Fruit fly (Drosophila melanogaster) whole organism, embryonic: ENCODE data around the gene Wnt6.

Experiments used
- Abd-B ChIP-seq: fragments of 200-800 bp; sonication (Bioruptor generic); optimal IDR thresholded peaks from 2 replicates; lab custom pipeline; 2018; ENCODE audit warnings: missing biosample characterization, mild to moderate bottlenecking, missing genetic modification characterization, moderate library complexity
- Adf1 ChIP-seq: fragments of 200-800 bp; sonication (Bioruptor generic); IDR thresholded peaks from 2 replicates; pipeline ENCODE4 v1.3.6; 2022; ENCODE audit warnings: missing biosample characterization, missing genetic modification characterization
- Awh ChIP-seq: fragments of 200-800 bp; sonication (Bioruptor generic); IDR thresholded peaks from 2 replicates; pipeline ENCODE4, ENCODE4 v1.3.6; 2022; ENCODE audit warnings: missing biosample characterization, missing genetic modification characterization
- BEAF-32 ChIP-seq: fragments of 200-800 bp; sonication (Bioruptor generic); optimal IDR thresholded peaks from 3 replicates; lab custom pipeline; 2017; ENCODE audit warnings: missing biosample characterization, missing genetic modification characterization, mild to moderate bottlenecking, moderate library complexity, missing genetic modification reagents
- CG10147 ChIP-seq: fragments of 200-800 bp; sonication (Bioruptor generic); optimal IDR thresholded peaks from 2 replicates; lab custom pipeline; 2019; ENCODE audit warnings: missing biosample characterization, mild to moderate bottlenecking, missing genetic modification characterization, moderate library complexity
- CG11456 ChIP-seq: fragments of 200-800 bp; sonication (Bioruptor generic); IDR thresholded peaks from 3 replicates; pipeline ENCODE4 v1.3.6; 2022; ENCODE audit warnings: missing biosample characterization, missing genetic modification characterization
- CG11504 ChIP-seq: fragments of 200-800 bp; sonication (Bioruptor generic); optimal IDR thresholded peaks from 3 replicates; lab custom pipeline; 2019; ENCODE audit warnings: missing biosample characterization, mild to moderate bottlenecking, missing genetic modification characterization, moderate library complexity
- CG1233 ChIP-seq: fragments of 200-800 bp; sonication (Bioruptor generic); optimal IDR thresholded peaks from 4 replicates; lab custom pipeline; 2018; ENCODE audit warnings: missing biosample characterization, mild to moderate bottlenecking, missing genetic modification characterization
- CG12942 ChIP-seq: fragments of 200-800 bp; sonication (Bioruptor generic); optimal IDR thresholded peaks from 3 replicates; lab custom pipeline; 2016; ENCODE audit warnings: missing biosample characterization, missing genetic modification characterization
- CG13287 ChIP-seq: fragments of 200-800 bp; sonication (Bioruptor generic); IDR thresholded peaks from 2 replicates; pipeline ENCODE4 v1.3.6; 2022; ENCODE audit warnings: missing biosample characterization, missing genetic modification characterization; ENCODE audit not compliant: partially characterized antibody
- CG1603 ChIP-seq: fragments of 200-800 bp; sonication (Bioruptor generic); optimal IDR thresholded peaks from 2 replicates; lab custom pipeline; 2019; ENCODE audit warnings: missing biosample characterization, mild to moderate bottlenecking, missing genetic modification characterization, moderate library complexity
- CG17361 ChIP-seq: fragments of 200-800 bp; sonication (Bioruptor generic); IDR thresholded peaks from 3 replicates; pipeline ENCODE4 v1.3.6; 2022; ENCODE audit warnings: missing biosample characterization, missing genetic modification characterization
- CG2202 ChIP-seq: fragments of 200-800 bp; sonication (Bioruptor generic); optimal IDR thresholded peaks from 2 replicates; lab custom pipeline; 2018; ENCODE audit warnings: missing biosample characterization, mild to moderate bottlenecking, missing genetic modification characterization
- CG2712 ChIP-seq: fragments of 200-800 bp; optimal IDR thresholded peaks from 3 replicates; lab custom pipeline; 2019; ENCODE audit warnings: missing biosample characterization, mild to moderate bottlenecking, missing genetic modification characterization, moderate library complexity
- CG33213 ChIP-seq: fragments of 200-800 bp; sonication (Bioruptor generic); optimal IDR thresholded peaks from 3 replicates; lab custom pipeline; 2016; ENCODE audit warnings: missing biosample characterization, missing genetic modification characterization
- CG6272 ChIP-seq: fragments of 200-800 bp; sonication (Bioruptor generic); IDR thresholded peaks from 2 replicates; pipeline ENCODE4 v1.3.6; 2022; ENCODE audit warnings: missing biosample characterization, missing genetic modification characterization
- CG7271 ChIP-seq: fragments of 200-800 bp; sonication (Bioruptor generic); optimal IDR thresholded peaks from 2 replicates; lab custom pipeline; 2018; ENCODE audit warnings: missing biosample characterization, mild to moderate bottlenecking, missing genetic modification characterization, moderate library complexity
- CG7786 ChIP-seq: fragments of 200-800 bp; sonication (Bioruptor generic); optimal IDR thresholded peaks from 2 replicates; lab custom pipeline; 2016; ENCODE audit warnings: missing biosample characterization, missing genetic modification characterization
- CG8089 ChIP-seq: fragments of 200-800 bp; sonication (Bioruptor generic); optimal IDR thresholded peaks from 3 replicates; lab custom pipeline; 2016; ENCODE audit warnings: missing biosample characterization, missing genetic modification characterization
- CG8944 ChIP-seq: fragments of 200-800 bp; sonication (Bioruptor generic); optimal IDR thresholded peaks from 3 replicates; lab custom pipeline; 2016; ENCODE audit warnings: missing biosample characterization, missing genetic modification characterization
- Chrac-16 ChIP-seq: fragments of 200-800 bp; sonication (Bioruptor generic); optimal IDR thresholded peaks from 3 replicates; lab custom pipeline; 2016; ENCODE audit warnings: missing biosample characterization, missing genetic modification characterization
- Ets97D ChIP-seq: fragments of 200-800 bp; sonication (Bioruptor generic); optimal IDR thresholded peaks from 3 replicates; lab custom pipeline; 2016; ENCODE audit warnings: missing biosample characterization, missing genetic modification characterization
- H15 ChIP-seq: fragments of 200-800 bp; sonication (Bioruptor generic); IDR thresholded peaks from 3 replicates; pipeline ENCODE4 v1.3.6; 2022; ENCODE audit warnings: missing biosample characterization, missing genetic modification characterization
- HLH54F ChIP-seq: fragments of 200-800 bp; sonication (Bioruptor generic); optimal IDR thresholded peaks from 3 replicates; lab custom pipeline; 2016; ENCODE audit warnings: missing biosample characterization, missing genetic modification characterization
- Hr51 ChIP-seq, 2 experiments: fragments of 200-800 bp; sonication (Bioruptor generic); optimal IDR thresholded peaks; 2 replicates in 1 of 2; 3 replicates in 1 of 2; lab custom pipeline; 2016 to 2018; ENCODE audit warnings: missing biosample characterization in 2 of 2, missing genetic modification characterization in 2 of 2, mild to moderate bottlenecking in 1 of 2, moderate library complexity in 1 of 2
- Lhr ChIP-seq: fragments of 200-800 bp; sonication (Bioruptor generic); optimal IDR thresholded peaks from 3 replicates; lab custom pipeline; 2017; ENCODE audit warnings: mild to moderate bottlenecking, missing biosample characterization, missing genetic modification reagents, missing genetic modification characterization
- MBD-R2 ChIP-seq: fragments of 200-800 bp; sonication (Bioruptor generic); IDR thresholded peaks from 2 replicates; pipeline ENCODE4 v1.3.6; 2022; ENCODE audit warnings: missing biosample characterization, missing genetic modification characterization
- Nf-YA ChIP-seq: fragments of 200-800 bp; sonication (Bioruptor generic); IDR thresholded peaks from 2 replicates; pipeline ENCODE4 v1.3.6; 2022; ENCODE audit warnings: missing biosample characterization, missing genetic modification characterization
- Poxn ChIP-seq: fragments of 200-800 bp; sonication (Bioruptor generic); IDR thresholded peaks from 2 replicates; pipeline ENCODE4 v1.3.6; 2022; ENCODE audit warnings: missing biosample characterization, missing genetic modification characterization
- Sry-β ChIP-seq: fragments of 200-800 bp; sonication (Bioruptor generic); optimal IDR thresholded peaks from 2 replicates; lab custom pipeline; 2018; ENCODE audit warnings: missing biosample characterization, mild to moderate bottlenecking, missing genetic modification characterization, moderate library complexity
- YL-1 ChIP-seq: fragments of 200-800 bp; sonication (Bioruptor generic); optimal IDR thresholded peaks from 3 replicates; lab custom pipeline; 2017; ENCODE audit warnings: missing biosample characterization, mild to moderate bottlenecking, missing genetic modification characterization
- al ChIP-seq: fragments of 200-800 bp; sonication (Bioruptor generic); IDR thresholded peaks from 2 replicates; pipeline ENCODE4 v1.3.6; 2022; ENCODE audit warnings: missing biosample characterization, missing genetic modification characterization
- bcd ChIP-seq: fragments of 200-800 bp; sonication (Bioruptor generic); optimal IDR thresholded peaks from 2 replicates; lab custom pipeline; 2017; ENCODE audit warnings: missing biosample characterization, mild to moderate bottlenecking, missing genetic modification characterization
- cg ChIP-seq: fragments of 200-800 bp; sonication (Bioruptor generic); optimal IDR thresholded peaks from 3 replicates; lab custom pipeline; 2019; ENCODE audit warnings: missing biosample characterization, mild to moderate bottlenecking, missing genetic modification characterization, moderate library complexity
- dan ChIP-seq: fragments of 200-800 bp; sonication (Bioruptor generic); IDR thresholded peaks from 2 replicates; pipeline ENCODE4 v1.3.6; 2022; ENCODE audit warnings: missing biosample characterization, missing genetic modification characterization
- dm ChIP-seq: fragments of 200-800 bp; sonication (Bioruptor generic); optimal IDR thresholded peaks from 3 replicates; lab custom pipeline; 2016; ENCODE audit warnings: missing biosample characterization, missing genetic modification characterization
- gcm ChIP-seq: fragments of 200-800 bp; sonication (Bioruptor generic); optimal IDR thresholded peaks from 2 replicates; lab custom pipeline; 2019; ENCODE audit warnings: missing biosample characterization, mild to moderate bottlenecking, missing genetic modification characterization, moderate library complexity
- gcm2 ChIP-seq: fragments of 200-800 bp; sonication (Bioruptor generic); optimal IDR thresholded peaks from 2 replicates; lab custom pipeline; 2016; ENCODE audit warnings: missing biosample characterization, missing genetic modification characterization
- gfzf ChIP-seq: fragments of 200-800 bp; sonication (Bioruptor generic); optimal IDR thresholded peaks from 2 replicates; lab custom pipeline; 2016; ENCODE audit warnings: missing biosample characterization, mild to moderate bottlenecking, missing genetic modification characterization, moderate library complexity
- h ChIP-seq: fragments of >200 bp; optimal IDR thresholded peaks from 2 replicates; lab custom pipeline; 2017
- ind ChIP-seq: fragments of 200-800 bp; sonication (Bioruptor generic); optimal IDR thresholded peaks from 3 replicates; lab custom pipeline; 2016; ENCODE audit warnings: missing biosample characterization, missing genetic modification characterization
- insv ChIP-seq, 2 experiments: fragments of 200-800 bp; sonication (Bioruptor generic); optimal IDR thresholded peaks; 3 replicates each; lab custom pipeline; 2016 to 2018; ENCODE audit warnings: missing biosample characterization in 2 of 2, missing genetic modification characterization in 2 of 2
- lbe ChIP-seq: fragments of 200-800 bp; sonication (Bioruptor generic); optimal IDR thresholded peaks from 2 replicates; lab custom pipeline; 2016; ENCODE audit warnings: missing biosample characterization, mild to moderate bottlenecking, missing genetic modification characterization
- p53 ChIP-seq: fragments of 200-800 bp; sonication (Bioruptor generic); optimal IDR thresholded peaks from 2 replicates; lab custom pipeline; 2016; ENCODE audit warnings: missing biosample characterization, missing genetic modification characterization
- psq ChIP-seq: fragments of 200-800 bp; sonication (Bioruptor generic); optimal IDR thresholded peaks from 2 replicates; lab custom pipeline; 2017; ENCODE audit warnings: missing biosample characterization, missing genetic modification characterization
- pum ChIP-seq: fragments of 200-800 bp; sonication (Bioruptor generic); optimal IDR thresholded peaks from 2 replicates; lab custom pipeline; 2016; ENCODE audit warnings: missing biosample characterization, missing genetic modification characterization
- pzg ChIP-seq: fragments of 200-800 bp; sonication (Bioruptor generic); optimal IDR thresholded peaks from 3 replicates; lab custom pipeline; 2018; ENCODE audit warnings: missing biosample characterization, mild to moderate bottlenecking, missing genetic modification characterization, moderate library complexity
- sug ChIP-seq: fragments of 200-800 bp; optimal IDR thresholded peaks from 2 replicates; lab custom pipeline; 2019; ENCODE audit warnings: missing biosample characterization, mild to moderate bottlenecking, missing genetic modification characterization, moderate library complexity
- wdn ChIP-seq: fragments of 200-800 bp; sonication (Bioruptor generic); IDR thresholded peaks from 2 replicates; pipeline ENCODE4 v1.3.6; 2022; ENCODE audit warnings: missing biosample characterization, missing genetic modification characterization
- zfh1 ChIP-seq: fragments of 200-800 bp; sonication (Bioruptor generic); IDR thresholded peaks from 3 replicates; pipeline ENCODE4 v1.3.6; 2022; ENCODE audit warnings: missing biosample characterization, missing genetic modification characterization

The Wnt6 gene

DNA sequence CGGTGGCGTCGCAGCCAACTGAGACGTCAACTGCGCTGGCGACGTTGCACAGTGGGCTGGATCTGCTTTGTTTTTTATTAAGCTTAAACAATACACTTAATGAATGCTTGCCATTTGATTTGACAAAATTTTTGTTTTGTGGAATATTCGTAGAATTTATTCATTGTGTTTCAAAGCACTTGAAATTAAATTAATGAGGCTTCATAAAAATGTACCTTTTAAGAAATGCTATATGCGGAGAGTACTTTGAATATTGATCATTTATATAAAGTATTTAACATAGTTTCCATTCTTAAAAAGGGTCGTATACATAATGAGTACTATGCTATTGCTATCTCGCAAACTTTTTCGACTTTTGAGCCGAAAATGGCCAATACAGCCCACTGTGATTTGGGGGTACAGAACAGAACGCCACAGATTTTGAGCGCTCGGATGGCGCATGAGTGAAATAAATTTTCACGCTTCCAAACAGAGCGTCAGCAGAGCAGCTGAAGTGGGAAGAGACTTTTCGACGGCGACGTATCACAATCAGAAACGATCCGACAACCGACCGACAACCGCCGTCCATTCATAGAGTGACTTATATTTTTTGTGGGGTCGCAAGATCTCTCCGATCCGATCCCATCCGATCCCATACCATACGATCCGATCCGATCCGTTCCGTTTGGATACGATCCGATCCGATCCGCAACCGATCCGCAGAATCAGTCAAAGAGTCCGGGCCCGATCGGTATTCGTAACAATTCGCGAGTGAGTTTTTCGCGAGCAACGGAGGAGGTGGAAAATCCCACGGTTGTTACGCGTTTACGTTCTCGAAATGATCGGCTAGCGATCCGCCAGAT lies at the start of gene Wnt6 (continued):
- TF ChIP-seq BEAF-32 (GFP tag; lab: Kevin White, UChicago) (no peak), Sry-β (no peak), CG11504 (tag; lab: Kevin White, UChicago) (peak; percentile 84), Awh (GFP tag; lab: Robert Waterston, UW) (no peak), gcm2 (peak; percentile 47), CG1233 (peak; percentile 19), Lhr (peak; percentile 39), psq (GFP tag; lab: Kevin White, UChicago) (peak; percentile 6), CG2712 (tag; lab: Kevin White, UChicago) (peak; percentile 43), p53 (GFP tag; lab: Kevin White, UChicago) (no peak), Nf-YA (GFP tag; lab: Robert Waterston, UW) (no peak), YL-1 (GFP tag; lab: Kevin White, UChicago) (peak; percentile 23), CG2202 (tag; lab: Kevin White, UChicago) (peak; percentile 56), gfzf (GFP tag; lab: Kevin White, UChicago) (no peak), CG7271 (tag; lab: Kevin White, UChicago) (no peak), lbe (GFP tag; lab: Kevin White, UChicago) (no peak), CG8089 (GFP tag; lab: Kevin White, UChicago) (peak; percentile 23), CG17361 (GFP tag; lab: Robert Waterston, UW) (peak; percentile 85), CG8944 (GFP tag; lab: Kevin White, UChicago) (peak; percentile 4), CG10147 (GFP tag; lab: Kevin White, UChicago) (peak; percentile 26), pzg (GFP tag; lab: Kevin White, UChicago) (no peak), al (peak; percentile 71), dm (GFP tag; lab: Kevin White, UChicago) (peak; percentile 6), MBD-R2 (no peak), CG6272 (GFP tag; lab: Robert Waterston, UW) (no peak; the same call in 1 of the 2 replicates), Abd-B (GFP tag; lab: Kevin White, UChicago) (peak; percentile 37), CG1603 (tag; lab: Kevin White, UChicago) (no peak), cg (GFP tag; lab: Kevin White, UChicago) (no peak), Ets97D (no peak), Poxn (GFP tag; lab: Robert Waterston, UW) (0 out of 2 replicates have a peak, but pooled peaks have one; percentile 35), Hr51 (GFP tag; optimal IDR thresholded peaks at IDR 0.05; lab: Kevin White, UChicago) (peak in 1 of 2 experiments; percentile 58), gcm (GFP tag; lab: Kevin White, UChicago) (peak; percentile 75), wdn (GFP tag; lab: Robert Waterston, UW) (no peak), pum (peak; percentile 54), H15 (GFP tag; lab: Robert Waterston, UW) (no peak), Chrac-16 (peak; percentile 64), insv (GFP tag; optimal IDR thresholded peaks at IDR 0.05; lab: Kevin White, UChicago) (no peak), CG33213 (GFP tag; lab: Kevin White, UChicago) (no peak), CG7786 (peak; percentile 62), sug (tag; lab: Kevin White, UChicago) (peak; percentile 60), CG12942 (peak; percentile 42), Adf1 (peak; percentile 83), dan (no peak), HLH54F (GFP tag; lab: Kevin White, UChicago) (peak; percentile 34), zfh1 (peak; percentile 55; the same call in 1 of the 3 replicates), CG13287 (no peak), ind (GFP tag; lab: Kevin White, UChicago) (peak; percentile 23), h (no peak), bcd (GFP tag; lab: Kevin White, UChicago) (peak; percentile 60), CG11456 (GFP tag; lab: Robert Waterston, UW) (no peak)
